Worm (Caenorhabditis elegans) whole organism, L1 larva: Measurements from ENCODE around the gene srlf-24.

Experiments
- C04F5.9 ChIP-seq: sonication (generic microtip); optimal IDR thresholded peaks from 2 replicates; lab custom pipeline; 2016; ENCODE audit warnings: missing genetic modification characterization, missing compliant biosample characterization
- C16A3.4 ChIP-seq: fragments of 150-350 bp; optimal IDR thresholded peaks from 2 replicates; lab custom pipeline; 2014; ENCODE audit warnings: missing biosample characterization, missing genetic modification characterization
- F16B12.6 ChIP-seq: fragments of 150-350 bp; optimal IDR thresholded peaks from 2 replicates; lab custom pipeline; 2014; ENCODE audit warnings: missing biosample characterization, missing genetic modification characterization
- blmp-1 ChIP-seq: fragments of 150-350 bp; optimal IDR thresholded peaks from 2 replicates; lab custom pipeline; 2014; ENCODE audit warnings: missing biosample characterization, missing genetic modification characterization
- ceh-82 ChIP-seq, 3 experiments: fragments of 150-350 bp in 1 of 3; sonication (generic microtip) in 2 of 3; optimal IDR thresholded peaks; 2 replicates each; lab custom pipeline; 2014 to 2017; ENCODE audit warnings: missing biosample characterization in 3 of 3, missing genetic modification characterization in 3 of 3
- ceh-90 ChIP-seq: sonication (generic microtip); optimal IDR thresholded peaks from 2 replicates; lab custom pipeline; 2016; ENCODE audit warnings: missing genetic modification characterization, missing compliant biosample characterization
- dsc-1 ChIP-seq: sonication (generic microtip); optimal IDR thresholded peaks from 2 replicates; lab custom pipeline; 2016; ENCODE audit warnings: mild to moderate bottlenecking, missing genetic modification characterization, missing compliant biosample characterization
- efl-1 ChIP-seq, 4 experiments: fragments of 150-350 bp; optimal IDR thresholded peaks in 3 of 4; peaks in 1 of 4; 1 replicate in 1 of 4; 2 replicates in 3 of 4; lab custom pipeline; 2014; ENCODE audit warnings: missing biosample characterization in 2 of 4, missing genetic modification characterization in 2 of 4, missing genetic modification reagents in 2 of 4
- elt-3 ChIP-seq, 6 experiments: fragments of 150-350 bp in 1 of 6; sonication (generic microtip); optimal IDR thresholded peaks; 2 replicates each; lab custom pipeline; 2017 to 2018; ENCODE audit warnings: missing biosample characterization in 6 of 6, missing genetic modification characterization in 6 of 6, inconsistent platforms in 1 of 6
- fkh-10 ChIP-seq: sonication (generic microtip); optimal IDR thresholded peaks from 2 replicates; lab custom pipeline; 2017; ENCODE audit warnings: missing biosample characterization, missing genetic modification reagents, missing genetic modification characterization
- fkh-8 ChIP-seq: sonication (generic microtip); optimal IDR thresholded peaks from 2 replicates; lab custom pipeline; 2016; ENCODE audit warnings: mild to moderate bottlenecking, missing genetic modification characterization, missing compliant biosample characterization
- hlh-17 ChIP-seq: fragments of 200-800 bp; sonication (Bioruptor generic); optimal IDR thresholded peaks from 2 replicates; lab custom pipeline; 2018; ENCODE audit warnings: missing genetic modification characterization, mild to moderate bottlenecking, missing compliant biosample characterization, moderate library complexity, borderline replicate concordance
- irx-1 ChIP-seq: sonication (generic microtip); optimal IDR thresholded peaks from 2 replicates; lab custom pipeline; 2016; ENCODE audit warnings: missing genetic modification characterization, missing compliant biosample characterization
- jun-1 ChIP-seq: fragments of 150-350 bp; optimal IDR thresholded peaks from 2 replicates; lab custom pipeline; 2014; ENCODE audit warnings: missing biosample characterization, missing genetic modification reagents, missing genetic modification characterization
- lin-14 ChIP-seq: fragments of 200-800 bp; sonication (Bioruptor generic); optimal IDR thresholded peaks from 2 replicates; lab custom pipeline; 2018; ENCODE audit warnings: mild to moderate bottlenecking, missing genetic modification characterization, moderate library complexity, missing compliant biosample characterization
- lin-35 ChIP-seq, 2 experiments: fragments of 150-350 bp; optimal IDR thresholded peaks; 2 replicates each; lab custom pipeline; 2014; ENCODE audit warnings: missing biosample characterization in 2 of 2, missing genetic modification characterization in 2 of 2, missing genetic modification reagents in 2 of 2
- lsy-2 ChIP-seq, 2 experiments: fragments of 150-350 bp; optimal IDR thresholded peaks; 2 replicates each; lab custom pipeline; 2014; ENCODE audit warnings: missing biosample characterization in 2 of 2, missing genetic modification characterization in 2 of 2
- mep-1 ChIP-seq: fragments of 150-350 bp; optimal IDR thresholded peaks from 2 replicates; lab custom pipeline; 2014; ENCODE audit warnings: missing biosample characterization, missing genetic modification characterization
- nhr-11 ChIP-seq: fragments of 150-350 bp; optimal IDR thresholded peaks from 2 replicates; lab custom pipeline; 2014; ENCODE audit warnings: missing biosample characterization, missing genetic modification characterization
- nhr-19 ChIP-seq: fragments of 200-800 bp; sonication (Bioruptor generic); conservative IDR thresholded peaks from 2 replicates; pipeline ENCODE4 v1.3.6; 2022; ENCODE audit warnings: missing genetic modification characterization, missing compliant biosample characterization
- nhr-20 ChIP-seq: sonication (generic microtip); optimal IDR thresholded peaks from 2 replicates; lab custom pipeline; 2016; ENCODE audit warnings: mild to moderate bottlenecking, missing genetic modification characterization, missing compliant biosample characterization
- nhr-47 ChIP-seq: sonication (generic microtip); optimal IDR thresholded peaks from 2 replicates; lab custom pipeline; 2016; ENCODE audit warnings: mild to moderate bottlenecking, missing genetic modification characterization, moderate library complexity, missing compliant biosample characterization
- nhr-71 ChIP-seq: sonication (generic microtip); optimal IDR thresholded peaks from 2 replicates; lab custom pipeline; 2016; ENCODE audit warnings: mild to moderate bottlenecking, missing genetic modification characterization, moderate library complexity, missing compliant biosample characterization
- nhr-85 ChIP-seq: sonication (generic microtip); peaks from one replicate; lab custom pipeline; 2016; ENCODE audit warnings: missing genetic modification characterization, inconsistent platforms, missing compliant biosample characterization
- nhr-90 ChIP-seq: sonication (generic microtip); optimal IDR thresholded peaks from 2 replicates; lab custom pipeline; 2016; ENCODE audit warnings: mild to moderate bottlenecking, missing genetic modification characterization, missing compliant biosample characterization; ENCODE audit not compliant: poor library complexity
- rnt-1 ChIP-seq: sonication (generic microtip); optimal IDR thresholded peaks from 2 replicates; lab custom pipeline; 2016; ENCODE audit warnings: mild to moderate bottlenecking, missing genetic modification characterization, moderate library complexity, missing compliant biosample characterization
- snu-23 ChIP-seq: sonication (generic microtip); optimal IDR thresholded peaks from 2 replicates; lab custom pipeline; 2016; ENCODE audit warnings: missing genetic modification characterization, missing compliant biosample characterization
- sup-37 ChIP-seq: fragments of 200-800 bp; sonication (Bioruptor generic); optimal IDR thresholded peaks from 2 replicates; lab custom pipeline; 2018; ENCODE audit warnings: mild to moderate bottlenecking, missing genetic modification characterization, missing compliant biosample characterization
- swsn-7 ChIP-seq: sonication (generic microtip); optimal IDR thresholded peaks from 2 replicates; lab custom pipeline; 2016; ENCODE audit warnings: missing genetic modification characterization, missing compliant biosample characterization
- tbx-2 ChIP-seq: sonication (generic microtip); optimal IDR thresholded peaks from 2 replicates; lab custom pipeline; 2016; ENCODE audit warnings: missing genetic modification characterization, missing compliant biosample characterization
- unc-86 ChIP-seq: sonication (generic microtip); optimal IDR thresholded peaks from 2 replicates; lab custom pipeline; 2016; ENCODE audit warnings: missing genetic modification characterization, missing compliant biosample characterization
- xbp-1 ChIP-seq: sonication (generic microtip); optimal IDR thresholded peaks from 2 replicates; lab custom pipeline; 2016; ENCODE audit warnings: missing genetic modification characterization, missing compliant biosample characterization
- zag-1 ChIP-seq: fragments of 150-350 bp; optimal IDR thresholded peaks from 2 replicates; lab custom pipeline; 2014; ENCODE audit warnings: missing biosample characterization, missing genetic modification characterization

The srlf-24 gene

ce11 chrIV:11097795-11098194, 7.8 kb downstream of the srlf-24 start, which contains the start of gene M7.12:
TSS of gene M7.12 (minus strand) at chrIV:11097982.
- TF ChIP-seq lsy-2 (tag; optimal IDR thresholded peaks at IDR 0.05; lab: Kevin White, UChicago) = peak in 1 of 2 experiments; percentile 12
- no peak for TF ChIP-seq F16B12.6 (tag; lab: Kevin White, UChicago)
- peak; percentile 41 for TF ChIP-seq rnt-1 (tag; lab: Kevin White, UChicago)
- peak; percentile 10 for TF ChIP-seq mep-1 (tag; lab: Kevin White, UChicago)
- peak; percentile 20 for TF ChIP-seq swsn-7 (tag; lab: Kevin White, UChicago)
- peak; percentile 63 for TF ChIP-seq lin-14 (GFP tag; lab: Kevin White, UChicago)
- TF ChIP-seq nhr-20 = peak; percentile 47
- TF ChIP-seq ceh-82 (tag; optimal IDR thresholded peaks at IDR 0.05; lab: Kevin White, UChicago) = peak in 1 of 3 experiments; percentile 7
- TF ChIP-seq fkh-8 = peak; percentile 48
- TF ChIP-seq nhr-71 (tag; lab: Kevin White, UChicago) = peak; percentile 69
- peak; percentile 1 for TF ChIP-seq xbp-1 (tag; lab: Kevin White, UChicago)
- peak; percentile 37 for TF ChIP-seq snu-23 (GFP tag; lab: Kevin White, UChicago)
- peak; percentile 54 for TF ChIP-seq dsc-1 (tag; lab: Kevin White, UChicago)
- no peak for TF ChIP-seq C16A3.4 (tag; lab: Kevin White, UChicago)
- peak; percentile 53 for TF ChIP-seq nhr-19
- TF ChIP-seq ceh-90 (tag; lab: Kevin White, UChicago) = no peak
- no peak for TF ChIP-seq hlh-17 (GFP tag; lab: Kevin White, UChicago)
- TF ChIP-seq nhr-47 = peak; percentile 34
- TF ChIP-seq C04F5.9 (tag; lab: Kevin White, UChicago) = no peak

- TF ChIP-seq nhr-47 (peak; percentile 18), sup-37 (GFP tag; lab: Kevin White, UChicago) (no peak), fkh-10 (GFP tag; lab: Kevin White, UChicago) (peak; percentile 78), zag-1 (tag; lab: Kevin White, UChicago) (peak; percentile 88), lin-14 (GFP tag; lab: Kevin White, UChicago) (peak; percentile 79), unc-86 (tag; lab: Kevin White, UChicago) (peak; percentile 41), jun-1 (tag; lab: Kevin White, UChicago) (no peak)
Observed at ce11 chrIV:11094974-11095373, 10.7 kb downstream of the srlf-24 start, which contains the start of gene M7.8. TSS of gene M7.8 (minus strand) at chrIV:11095085.

ce11 chrIV:11094052-11094451, 11.6 kb downstream of the srlf-24 start:
- TF ChIP-seq lsy-2 (tag; optimal IDR thresholded peaks at IDR 0.05; lab: Kevin White, UChicago) (no peak), nhr-11 (tag; lab: Kevin White, UChicago) (no peak), efl-1 (optimal IDR thresholded peaks at IDR 0.05; lab: Kevin White, UChicago) (no peak), efl-1 (GFP tag; optimal IDR thresholded peaks at IDR 0.05 in 1 of 2; lab: Kevin White, UChicago) (no peak), nhr-85 (no peak), lin-14 (GFP tag; lab: Kevin White, UChicago) (no peak), irx-1 (tag; lab: Kevin White, UChicago) (no peak), nhr-47 (no peak)

- TF ChIP-seq nhr-90 (tag; lab: Kevin White, UChicago) (peak; percentile 12), mep-1 (tag; lab: Kevin White, UChicago) (no peak), lsy-2 (tag; optimal IDR thresholded peaks at IDR 0.05; lab: Kevin White, UChicago) (peak in 1 of 2 experiments; percentile 37), tbx-2 (no peak), nhr-20 (peak; percentile 51), lin-35 (GFP tag; optimal IDR thresholded peaks at IDR 0.05; lab: Kevin White, UChicago) (peak in 1 of 2 experiments; percentile 34), nhr-71 (tag; lab: Kevin White, UChicago) (peak; percentile 31), snu-23 (GFP tag; lab: Kevin White, UChicago) (peak; percentile 32), elt-3 (tag; optimal IDR thresholded peaks at IDR 0.05; lab: Kevin White, UChicago) (peak in 5 of 6 experiments; percentile 31 to 95 (median 81)), blmp-1 (tag; lab: Kevin White, UChicago) (peak; percentile 54)
Observed at ce11 chrIV:11092502-11093080, 13.0 kb downstream of the srlf-24 start, which contains the start of gene bcc-1. TSS of gene bcc-1 (minus strand) at chrIV:11092552.
